Fruit fly (Drosophila melanogaster) whole organism, embryonic: ENCODE results near the gene Kmn1.

Source experiments
- ATbp ChIP-seq: fragments of 200-800 bp; sonication (Bioruptor generic); optimal IDR thresholded peaks from 2 replicates; lab custom pipeline; 2017; ENCODE audit warnings: missing biosample characterization, mild to moderate bottlenecking, missing genetic modification characterization, missing genetic modification reagents
- Adf1 ChIP-seq: fragments of 200-800 bp; sonication (Bioruptor generic); IDR thresholded peaks from 2 replicates; pipeline ENCODE4 v1.3.6; 2022; ENCODE audit warnings: missing biosample characterization, missing genetic modification characterization
- Atf3 ChIP-seq: fragments of 200-800 bp; sonication (Bioruptor generic); optimal IDR thresholded peaks from 3 replicates; lab custom pipeline; 2016; ENCODE audit warnings: missing biosample characterization, missing genetic modification characterization
- Bgb ChIP-seq: fragments of 200-800 bp; sonication (Bioruptor generic); IDR thresholded peaks from 2 replicates; pipeline ENCODE4 v1.3.6; 2022; ENCODE audit warnings: missing biosample characterization, missing genetic modification characterization; ENCODE audit not compliant: partially characterized antibody
- Bteb2 ChIP-seq: fragments of 200-800 bp; sonication (Bioruptor generic); optimal IDR thresholded peaks from 2 replicates; lab custom pipeline; 2016; ENCODE audit warnings: missing biosample characterization, missing genetic modification characterization
- CG10654 ChIP-seq: fragments of 200-800 bp; sonication (Bioruptor generic); optimal IDR thresholded peaks from 2 replicates; lab custom pipeline; 2016; ENCODE audit warnings: missing biosample characterization, missing genetic modification characterization
- CG11456 ChIP-seq: fragments of 200-800 bp; sonication (Bioruptor generic); IDR thresholded peaks from 3 replicates; pipeline ENCODE4 v1.3.6; 2022; ENCODE audit warnings: missing biosample characterization, missing genetic modification characterization
- CG12104 ChIP-seq: fragments of 200-800 bp; sonication (Bioruptor generic); optimal IDR thresholded peaks from 3 replicates; lab custom pipeline; 2016; ENCODE audit warnings: missing biosample characterization, missing genetic modification characterization
- CG14441 ChIP-seq: fragments of 200-800 bp; sonication (Bioruptor generic); IDR thresholded peaks from 2 replicates; pipeline ENCODE4 v1.3.6; 2022; ENCODE audit warnings: missing biosample characterization, missing genetic modification characterization
- CG17359 ChIP-seq: fragments of 200-800 bp; sonication (Bioruptor generic); optimal IDR thresholded peaks from 3 replicates; lab custom pipeline; 2018; ENCODE audit warnings: missing biosample characterization, mild to moderate bottlenecking, missing genetic modification characterization, moderate library complexity
- CG18262 ChIP-seq: fragments of 200-800 bp; optimal IDR thresholded peaks from 3 replicates; lab custom pipeline; 2019; ENCODE audit warnings: missing biosample characterization, mild to moderate bottlenecking, missing genetic modification characterization, moderate library complexity
- CG18599 ChIP-seq: fragments of 200-800 bp; sonication (Bioruptor generic); optimal IDR thresholded peaks from 3 replicates; lab custom pipeline; 2017; ENCODE audit warnings: missing biosample characterization, missing genetic modification characterization, mild to moderate bottlenecking, moderate library complexity, missing genetic modification reagents
- CG34224 ChIP-seq: fragments of 200-800 bp; sonication (Bioruptor generic); IDR thresholded peaks from 3 replicates; pipeline ENCODE4 v1.3.6; 2022; ENCODE audit warnings: missing biosample characterization, missing genetic modification characterization; ENCODE audit not compliant: partially characterized antibody
- CG34422 ChIP-seq: fragments of 200-800 bp; sonication (Bioruptor generic); IDR thresholded peaks from 3 replicates; pipeline ENCODE4 v1.3.6; 2022; ENCODE audit warnings: missing biosample characterization, missing genetic modification characterization
- CG4730 ChIP-seq: fragments of 200-800 bp; sonication (Bioruptor generic); IDR thresholded peaks from 2 replicates; pipeline ENCODE4 v1.3.6; 2022; ENCODE audit warnings: missing biosample characterization, missing genetic modification characterization
- CG6689 ChIP-seq: fragments of 200-800 bp; sonication (Bioruptor generic); IDR thresholded peaks from 2 replicates; pipeline ENCODE4 v1.3.6; 2022; ENCODE audit warnings: missing biosample characterization, missing genetic modification characterization
- CG7786 ChIP-seq: fragments of 200-800 bp; sonication (Bioruptor generic); optimal IDR thresholded peaks from 2 replicates; lab custom pipeline; 2016; ENCODE audit warnings: missing biosample characterization, missing genetic modification characterization
- CG8924 ChIP-seq: fragments of 200-800 bp; optimal IDR thresholded peaks from 3 replicates; lab custom pipeline; 2019; ENCODE audit warnings: missing biosample characterization, mild to moderate bottlenecking, missing genetic modification characterization, moderate library complexity
- CHES-1-like ChIP-seq: fragments of 200-800 bp; sonication (Bioruptor generic); optimal IDR thresholded peaks from 2 replicates; lab custom pipeline; 2016; ENCODE audit warnings: missing biosample characterization, missing genetic modification characterization
- Camta ChIP-seq: fragments of 200-800 bp; sonication (Bioruptor generic); optimal IDR thresholded peaks from 2 replicates; lab custom pipeline; 2016; ENCODE audit warnings: missing biosample characterization, missing genetic modification characterization
- Dfd ChIP-seq, 2 experiments: fragments of >200 bp; optimal IDR thresholded peaks; 2 replicates each; lab custom pipeline; 2017; ENCODE audit warnings: missing biosample characterization in 2 of 2, missing genetic modification characterization in 2 of 2
- Dref ChIP-seq: fragments of 200-800 bp; sonication (Bioruptor generic); IDR thresholded peaks from 2 replicates; pipeline ENCODE4 v1.3.6; 2022; ENCODE audit warnings: missing biosample characterization, missing genetic modification characterization
- Eip74EF ChIP-seq, 2 experiments: fragments of 200-800 bp in 1 of 2; fragments of >200 bp in 1 of 2; sonication (Bioruptor generic) in 1 of 2; optimal IDR thresholded peaks; 2 replicates each; lab custom pipeline; 2017 to 2019; ENCODE audit warnings: missing biosample characterization in 2 of 2, missing genetic modification characterization in 2 of 2, mild to moderate bottlenecking in 1 of 2, moderate library complexity in 1 of 2
- Hr51 ChIP-seq, 2 experiments: fragments of 200-800 bp; sonication (Bioruptor generic); optimal IDR thresholded peaks; 2 replicates in 1 of 2; 3 replicates in 1 of 2; lab custom pipeline; 2016 to 2018; ENCODE audit warnings: missing biosample characterization in 2 of 2, missing genetic modification characterization in 2 of 2, mild to moderate bottlenecking in 1 of 2, moderate library complexity in 1 of 2
- Jarid2 ChIP-seq: fragments of 200-800 bp; sonication (Bioruptor generic); optimal IDR thresholded peaks from 3 replicates; lab custom pipeline; 2017; ENCODE audit warnings: mild to moderate bottlenecking, missing biosample characterization, missing genetic modification reagents, missing genetic modification characterization
- Lhr ChIP-seq: fragments of 200-800 bp; sonication (Bioruptor generic); optimal IDR thresholded peaks from 3 replicates; lab custom pipeline; 2017; ENCODE audit warnings: mild to moderate bottlenecking, missing biosample characterization, missing genetic modification reagents, missing genetic modification characterization
- Med ChIP-seq: fragments of 200-800 bp; sonication (Bioruptor generic); peaks from one replicate; lab custom pipeline; 2016; ENCODE audit warnings: missing biosample characterization, missing genetic modification characterization, mild to moderate bottlenecking, inconsistent platforms, moderate library complexity
- Mes4 ChIP-seq: fragments of 200-800 bp; sonication (Bioruptor generic); optimal IDR thresholded peaks from 2 replicates; lab custom pipeline; 2016; ENCODE audit warnings: missing biosample characterization, missing genetic modification characterization
- Myb ChIP-seq: fragments of 200-800 bp; sonication (Bioruptor generic); optimal IDR thresholded peaks from 2 replicates; lab custom pipeline; 2016; ENCODE audit warnings: missing biosample characterization, missing genetic modification characterization
- NfI ChIP-seq: fragments of 200-800 bp; sonication (Bioruptor generic); optimal IDR thresholded peaks from 3 replicates; lab custom pipeline; 2018; ENCODE audit warnings: missing biosample characterization, mild to moderate bottlenecking, missing genetic modification characterization, moderate library complexity
- Taf1 ChIP-seq: fragments of 200-800 bp; sonication (Bioruptor generic); IDR thresholded peaks from 2 replicates; pipeline ENCODE4 v1.3.6; 2022; ENCODE audit warnings: missing biosample characterization, missing genetic modification characterization
- ab ChIP-seq: fragments of 200-800 bp; sonication (Bioruptor generic); optimal IDR thresholded peaks from 2 replicates; lab custom pipeline; 2016; ENCODE audit warnings: missing biosample characterization, missing genetic modification characterization
- aop ChIP-seq: fragments of 200-800 bp; sonication (Bioruptor generic); IDR thresholded peaks from 2 replicates; pipeline ENCODE4 v1.3.6; 2022; ENCODE audit warnings: missing biosample characterization, missing genetic modification characterization
- bigmax ChIP-seq: fragments of 200-800 bp; sonication (Bioruptor generic); optimal IDR thresholded peaks from 2 replicates; lab custom pipeline; 2018; ENCODE audit warnings: missing biosample characterization, mild to moderate bottlenecking, missing genetic modification characterization
- bowl ChIP-seq: fragments of 200-800 bp; sonication (Bioruptor generic); IDR thresholded peaks from 2 replicates; pipeline ENCODE4 v1.3.6; 2022; ENCODE audit warnings: missing biosample characterization, missing genetic modification characterization
- ci ChIP-seq: fragments of 200-800 bp; sonication (Bioruptor generic); IDR thresholded peaks from 3 replicates; pipeline ENCODE4 v1.3.6; 2022; ENCODE audit warnings: missing biosample characterization, missing genetic modification characterization
- dmrt11E ChIP-seq: fragments of 200-800 bp; sonication (Bioruptor generic); optimal IDR thresholded peaks from 3 replicates; lab custom pipeline; 2018; ENCODE audit warnings: missing biosample characterization, mild to moderate bottlenecking, missing genetic modification characterization, moderate library complexity
- ftz-f1 ChIP-seq: fragments of 200-800 bp; sonication (Bioruptor generic); optimal IDR thresholded peaks from 2 replicates; lab custom pipeline; 2016; ENCODE audit warnings: missing biosample characterization, missing genetic modification characterization
- gsb-n ChIP-seq: fragments of 200-800 bp; sonication (Bioruptor generic); optimal IDR thresholded peaks from 3 replicates; lab custom pipeline; 2018; ENCODE audit warnings: missing biosample characterization, mild to moderate bottlenecking, missing genetic modification characterization
- lov ChIP-seq, 2 experiments: fragments of 200-800 bp in 1 of 2; fragments of >200 bp in 1 of 2; sonication (Bioruptor generic) in 1 of 2; IDR thresholded peaks in 1 of 2; optimal IDR thresholded peaks in 1 of 2; 2 replicates in 1 of 2; 3 replicates in 1 of 2; pipeline versions ENCODE4 v1.3.6 to Lab custom; 2017 to 2022; ENCODE audit warnings: missing biosample characterization in 1 of 2, missing genetic modification characterization in 1 of 2
- luna ChIP-seq: fragments of 200-800 bp; sonication (Bioruptor generic); optimal IDR thresholded peaks from 2 replicates; lab custom pipeline; 2016; ENCODE audit warnings: missing biosample characterization, missing genetic modification characterization
- prd ChIP-seq, 3 experiments: fragments of >200 bp in 2 of 3; fragments of 200-800 bp in 1 of 3; sonication (Bioruptor generic) in 1 of 3; optimal IDR thresholded peaks in 2 of 3; IDR thresholded peaks in 1 of 3; 2 replicates in 2 of 3; 3 replicates in 1 of 3; pipeline versions ENCODE4 v1.3.6 to Lab custom; 2017 to 2022; ENCODE audit warnings: missing biosample characterization in 1 of 3, missing genetic modification characterization in 1 of 3
- pros ChIP-seq: fragments of 200-800 bp; sonication (Bioruptor generic); optimal IDR thresholded peaks from 3 replicates; lab custom pipeline; 2019; ENCODE audit warnings: missing biosample characterization, mild to moderate bottlenecking, missing genetic modification characterization, moderate library complexity
- pzg ChIP-seq: fragments of 200-800 bp; sonication (Bioruptor generic); optimal IDR thresholded peaks from 3 replicates; lab custom pipeline; 2018; ENCODE audit warnings: missing biosample characterization, mild to moderate bottlenecking, missing genetic modification characterization, moderate library complexity
- rib ChIP-seq: fragments of 200-800 bp; sonication (Bioruptor generic); IDR thresholded peaks from 2 replicates; pipeline ENCODE4 v1.3.6; 2022; ENCODE audit warnings: missing biosample characterization, missing genetic modification characterization
- scrt ChIP-seq: fragments of 200-800 bp; sonication (Bioruptor generic); optimal IDR thresholded peaks from 2 replicates; lab custom pipeline; 2018; ENCODE audit warnings: missing biosample characterization, mild to moderate bottlenecking, missing genetic modification characterization, moderate library complexity
- sug ChIP-seq: fragments of 200-800 bp; optimal IDR thresholded peaks from 2 replicates; lab custom pipeline; 2019; ENCODE audit warnings: missing biosample characterization, mild to moderate bottlenecking, missing genetic modification characterization, moderate library complexity
- trh ChIP-seq: fragments of 200-800 bp; sonication (Bioruptor generic); optimal IDR thresholded peaks from 2 replicates; lab custom pipeline; 2016; ENCODE audit warnings: missing biosample characterization, missing genetic modification characterization
- z ChIP-seq: fragments of 200-800 bp; sonication (Bioruptor generic); IDR thresholded peaks from 3 replicates; pipeline ENCODE4 v1.3.6; 2022; ENCODE audit warnings: missing biosample characterization, missing genetic modification characterization

The Kmn1 gene

dm6 chrX:11600795-11601358, 28.6 kb upstream of the Kmn1 start (continued):
- TF ChIP-seq ci (GFP tag; lab: Robert Waterston, UW) (peak; percentile 62; the same call in 1 of the 3 replicates), Adf1 (no peak), ab (GFP tag; lab: Kevin White, UChicago) (no peak), Myb (GFP tag; lab: Kevin White, UChicago) (no peak), bowl (GFP tag; lab: Robert Waterston, UW) (no peak), dmrt11E (no peak), CG14441 (GFP tag; lab: Robert Waterston, UW) (no peak), bigmax (GFP tag; lab: Kevin White, UChicago) (no peak), Atf3 (GFP tag; lab: Kevin White, UChicago) (no peak), ATbp (GFP tag; lab: Kevin White, UChicago) (no peak), Taf1 (no peak), CG6689 (GFP tag; lab: Robert Waterston, UW) (0 out of 2 replicates have a peak, but pooled peaks have one; percentile 17), CG34422 (peak; percentile 31; the same call in 1 of the 3 replicates), scrt (no peak), CG8924 (tag; lab: Kevin White, UChicago) (no peak), sug (tag; lab: Kevin White, UChicago) (no peak), z (0 out of 3 replicates have a peak, but pooled peaks have one; percentile 20), CG17359 (tag; lab: Kevin White, UChicago) (no peak), CG11456 (GFP tag; lab: Robert Waterston, UW) (no peak), Camta (GFP tag; lab: Kevin White, UChicago) (no peak), lov (optimal IDR thresholded peaks at IDR 0.05; lab: Kevin White, UChicago) (no peak), lov (GFP tag; IDR thresholded peaks at IDR 0.05; lab: Robert Waterston, UW) (no peak), prd (optimal IDR thresholded peaks at IDR 0.05; lab: Kevin White, UChicago) (no peak), prd (GFP tag; IDR thresholded peaks at IDR 0.05; lab: Robert Waterston, UW) (0 out of 3 replicates have a peak, but pooled peaks have one; percentile 7), Eip74EF (GFP tag; optimal IDR thresholded peaks at IDR 0.05; lab: Kevin White, UChicago) (no peak), gsb-n (no peak), trh (no peak), CG7786 (no peak), Dref (GFP tag; lab: Robert Waterston, UW) (no peak), Bteb2 (GFP tag; lab: Kevin White, UChicago) (no peak), luna (GFP tag; lab: Kevin White, UChicago) (no peak), CHES-1-like (GFP tag; lab: Kevin White, UChicago) (peak; percentile 15), Mes4 (GFP tag; lab: Kevin White, UChicago) (no peak), Dfd (GFP tag; optimal IDR thresholded peaks at IDR 0.05; lab: Kevin White, UChicago) (no peak), Hr51 (GFP tag; optimal IDR thresholded peaks at IDR 0.05; lab: Kevin White, UChicago) (no peak), ftz-f1 (GFP tag; lab: Kevin White, UChicago) (no peak), pzg (no peak), pros (GFP tag; lab: Kevin White, UChicago) (peak; percentile 74), NfI (no peak), CG34224 (GFP tag; lab: Robert Waterston, UW) (no peak), Lhr (GFP tag; lab: Kevin White, UChicago) (no peak), CG18599 (GFP tag; lab: Kevin White, UChicago) (no peak), CG18262 (peak; percentile 13), CG4730 (GFP tag; lab: Robert Waterston, UW) (no peak), Bgb (GFP tag; lab: Robert Waterston, UW) (peak; percentile 32; the same call in 1 of the 2 replicates), aop (GFP tag; lab: Robert Waterston, UW) (no peak), Jarid2 (GFP tag; lab: Kevin White, UChicago) (no peak), rib (no peak), CG10654 (no peak), CG12104 (no peak), Med (GFP tag; lab: Kevin White, UChicago) (peak; percentile 57)
